Worm (Caenorhabditis elegans): ENCODE data around the gene trp-2.

DNA sequence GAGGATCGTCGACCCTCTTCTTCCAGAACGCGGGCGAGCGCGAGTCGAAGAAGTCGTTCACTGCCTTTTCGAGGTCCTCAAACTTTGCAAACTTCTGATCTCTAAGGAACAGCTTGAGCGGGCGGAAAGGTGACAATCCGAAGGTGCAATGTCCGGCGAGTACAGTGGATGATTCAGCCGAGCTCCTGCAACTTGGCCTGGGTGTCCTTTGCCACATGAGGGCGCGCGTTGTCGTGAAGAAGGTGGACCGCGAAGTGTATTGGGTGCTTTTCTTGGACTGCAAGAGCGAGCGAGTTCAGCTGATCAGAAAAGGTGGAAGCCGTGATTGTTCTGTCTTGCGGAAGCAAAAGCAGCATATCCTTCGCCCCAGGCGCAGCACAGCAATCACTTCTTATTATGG, 49.7 kb upstream of the trp-2 start:
- no peak for TF ChIP-seq snpc-4 (tag; optimal IDR thresholded peaks at IDR 0.05)
- no peak for TF ChIP-seq lsy-2 (tag; optimal IDR thresholded peaks at IDR 0.05)
- TF ChIP-seq mab-5 (tag; optimal IDR thresholded peaks at IDR 0.05) = no peak
- TF ChIP-seq cnd-1 (tag; optimal IDR thresholded peaks at IDR 0.05) = no peak
- TF ChIP-seq unc-62 (GFP tag; optimal IDR thresholded peaks at IDR 0.05) = no peak
- no peak for TF ChIP-seq elt-1 (tag; optimal IDR thresholded peaks at IDR 0.05; ENCODE audit: borderline replicate concordance, insufficient read depth)
- no peak for TF ChIP-seq ces-1 (GFP tag; optimal IDR thresholded peaks at IDR 0.05)
- no peak for TF ChIP-seq nhr-12 (tag; optimal IDR thresholded peaks at IDR 0.05)
- TF ChIP-seq blmp-1 (tag; optimal IDR thresholded peaks at IDR 0.05) = no peak
- TF ChIP-seq lin-13 (tag; optimal IDR thresholded peaks at IDR 0.05) = no peak
